Fruit fly (Drosophila melanogaster) whole organism, embryonic: Measurements from ENCODE around the gene CG15262.

Experiments
- BEAF-32 ChIP-seq: fragments of 200-800 bp; sonication (Bioruptor generic); optimal IDR thresholded peaks from 3 replicates; lab custom pipeline; 2017; ENCODE audit warnings: missing biosample characterization, missing genetic modification characterization, mild to moderate bottlenecking, moderate library complexity, missing genetic modification reagents
- CG10267 ChIP-seq: fragments of 200-800 bp; sonication (Bioruptor generic); optimal IDR thresholded peaks from 2 replicates; lab custom pipeline; 2018; ENCODE audit warnings: missing biosample characterization, mild to moderate bottlenecking, missing genetic modification characterization, moderate library complexity
- CG10274 ChIP-seq: fragments of 200-800 bp; sonication (Bioruptor generic); optimal IDR thresholded peaks from 3 replicates; lab custom pipeline; 2017; ENCODE audit warnings: missing biosample characterization, mild to moderate bottlenecking, missing genetic modification characterization
- CG10431 ChIP-seq: fragments of 200-800 bp; sonication (Bioruptor generic); optimal IDR thresholded peaks from 3 replicates; lab custom pipeline; 2018; ENCODE audit warnings: missing biosample characterization, mild to moderate bottlenecking, missing genetic modification characterization
- CG10979 ChIP-seq: fragments of 200-800 bp; sonication (Bioruptor generic); optimal IDR thresholded peaks from 2 replicates; lab custom pipeline; 2018; ENCODE audit warnings: missing biosample characterization, mild to moderate bottlenecking, missing genetic modification characterization, moderate library complexity
- CG12104 ChIP-seq: fragments of 200-800 bp; sonication (Bioruptor generic); optimal IDR thresholded peaks from 3 replicates; lab custom pipeline; 2016; ENCODE audit warnings: missing biosample characterization, missing genetic modification characterization
- CG14050 ChIP-seq: fragments of 200-800 bp; sonication (Bioruptor generic); IDR thresholded peaks from 3 replicates; pipeline ENCODE4 v1.3.6; 2022; ENCODE audit warnings: missing biosample characterization, missing genetic modification characterization
- CG14441 ChIP-seq: fragments of 200-800 bp; sonication (Bioruptor generic); IDR thresholded peaks from 2 replicates; pipeline ENCODE4 v1.3.6; 2022; ENCODE audit warnings: missing biosample characterization, missing genetic modification characterization
- CG14710 ChIP-seq: fragments of 200-800 bp; sonication (Bioruptor generic); optimal IDR thresholded peaks from 3 replicates; lab custom pipeline; 2019; ENCODE audit warnings: missing biosample characterization, mild to moderate bottlenecking, missing genetic modification characterization, moderate library complexity
- CG14965 ChIP-seq: fragments of 200-800 bp; sonication (Bioruptor generic); optimal IDR thresholded peaks from 2 replicates; lab custom pipeline; 2016; ENCODE audit warnings: missing biosample characterization, missing genetic modification characterization, borderline replicate concordance
- CG15011 ChIP-seq: fragments of 200-800 bp; sonication (Bioruptor generic); optimal IDR thresholded peaks from 3 replicates; lab custom pipeline; 2018; ENCODE audit warnings: missing biosample characterization, mild to moderate bottlenecking, missing genetic modification characterization
- CG15269 ChIP-seq: fragments of 200-800 bp; sonication (Bioruptor generic); optimal IDR thresholded peaks from 2 replicates; lab custom pipeline; 2018; ENCODE audit warnings: missing biosample characterization, mild to moderate bottlenecking, missing genetic modification characterization, moderate library complexity
- CG15696 ChIP-seq: fragments of 200-800 bp; sonication (Bioruptor generic); optimal IDR thresholded peaks from 2 replicates; lab custom pipeline; 2019; ENCODE audit warnings: missing biosample characterization, mild to moderate bottlenecking, missing genetic modification characterization, moderate library complexity
- CG17802 ChIP-seq: fragments of 200-800 bp; sonication (Bioruptor generic); optimal IDR thresholded peaks from 2 replicates; lab custom pipeline; 2018; ENCODE audit warnings: missing biosample characterization, mild to moderate bottlenecking, missing genetic modification characterization, moderate library complexity
- CG31388 ChIP-seq: fragments of 200-800 bp; sonication (Bioruptor generic); optimal IDR thresholded peaks from 2 replicates; lab custom pipeline; 2016; ENCODE audit warnings: missing biosample characterization, missing genetic modification characterization
- CG31441 ChIP-seq: fragments of 200-800 bp; sonication (Bioruptor generic); IDR thresholded peaks from 2 replicates; pipeline ENCODE4 v1.3.6; 2022; ENCODE audit warnings: missing biosample characterization, missing genetic modification characterization
- CG34376 ChIP-seq: fragments of 200-800 bp; sonication (Bioruptor generic); optimal IDR thresholded peaks from 2 replicates; lab custom pipeline; 2018; ENCODE audit warnings: missing biosample characterization, mild to moderate bottlenecking, missing genetic modification characterization
- CG42726 ChIP-seq: fragments of 200-800 bp; sonication (Bioruptor generic); IDR thresholded peaks from 2 replicates; pipeline ENCODE4 v1.3.6; 2022; ENCODE audit warnings: missing biosample characterization, missing genetic modification characterization; ENCODE audit not compliant: partially characterized antibody
- CG4360 ChIP-seq: fragments of 200-800 bp; sonication (Bioruptor generic); IDR thresholded peaks from 2 replicates; pipeline ENCODE4 v1.3.6; 2022; ENCODE audit warnings: missing biosample characterization, missing genetic modification characterization
- CG8388 ChIP-seq: fragments of 200-800 bp; sonication (Bioruptor generic); optimal IDR thresholded peaks from 2 replicates; lab custom pipeline; 2019; ENCODE audit warnings: missing biosample characterization, mild to moderate bottlenecking, missing genetic modification characterization, moderate library complexity
- D ChIP-seq, 2 experiments: fragments of 200-800 bp in 1 of 2; fragments of >200 bp in 1 of 2; sonication (Bioruptor generic) in 1 of 2; optimal IDR thresholded peaks; 2 replicates in 1 of 2; 3 replicates in 1 of 2; lab custom pipeline; 2017; ENCODE audit warnings: mild to moderate bottlenecking in 1 of 2, missing biosample characterization in 1 of 2, missing genetic modification characterization in 1 of 2, missing genetic modification reagents in 1 of 2
- Ets65A ChIP-seq: fragments of 200-800 bp; sonication (Bioruptor generic); peaks from one replicate; lab custom pipeline; 2016; ENCODE audit warnings: missing biosample characterization, missing genetic modification characterization
- Fer3 ChIP-seq: fragments of 200-800 bp; sonication (Bioruptor generic); optimal IDR thresholded peaks from 2 replicates; lab custom pipeline; 2018; ENCODE audit warnings: missing biosample characterization, mild to moderate bottlenecking, missing genetic modification characterization, moderate library complexity
- Hey ChIP-seq: fragments of 200-800 bp; sonication (Bioruptor generic); optimal IDR thresholded peaks from 3 replicates; lab custom pipeline; 2018; ENCODE audit warnings: missing biosample characterization, mild to moderate bottlenecking, missing genetic modification characterization
- Hr3 ChIP-seq: fragments of 200-800 bp; sonication (Bioruptor generic); optimal IDR thresholded peaks from 3 replicates; lab custom pipeline; 2016; ENCODE audit warnings: missing biosample characterization, missing genetic modification characterization
- Xbp1 ChIP-seq: fragments of 200-800 bp; sonication (Bioruptor generic); optimal IDR thresholded peaks from 3 replicates; lab custom pipeline; 2016; ENCODE audit warnings: missing biosample characterization, mild to moderate bottlenecking, missing genetic modification characterization
- ac ChIP-seq: fragments of 200-800 bp; sonication (Bioruptor generic); optimal IDR thresholded peaks from 3 replicates; lab custom pipeline; 2017; ENCODE audit warnings: missing biosample characterization, mild to moderate bottlenecking, missing genetic modification characterization
- az2 ChIP-seq: fragments of 200-800 bp; sonication (Bioruptor generic); optimal IDR thresholded peaks from 3 replicates; lab custom pipeline; 2016; ENCODE audit warnings: missing biosample characterization, missing genetic modification characterization
- chm ChIP-seq: fragments of 200-800 bp; sonication (Bioruptor generic); IDR thresholded peaks from 2 replicates; pipeline ENCODE4 v1.3.6; 2022; ENCODE audit warnings: missing biosample characterization, missing genetic modification characterization
- crc ChIP-seq: fragments of 200-800 bp; sonication (Bioruptor generic); optimal IDR thresholded peaks from 2 replicates; lab custom pipeline; 2016; ENCODE audit warnings: missing biosample characterization, missing genetic modification characterization
- dati ChIP-seq: fragments of 200-800 bp; sonication (Bioruptor generic); IDR thresholded peaks from 2 replicates; pipeline ENCODE4 v1.3.6; 2022; ENCODE audit warnings: missing biosample characterization, missing genetic modification characterization
- disco-r ChIP-seq: fragments of 200-800 bp; sonication (Bioruptor generic); optimal IDR thresholded peaks from 2 replicates; lab custom pipeline; 2016; ENCODE audit warnings: missing biosample characterization, missing genetic modification characterization
- dmrt11E ChIP-seq: fragments of 200-800 bp; sonication (Bioruptor generic); optimal IDR thresholded peaks from 3 replicates; lab custom pipeline; 2018; ENCODE audit warnings: missing biosample characterization, mild to moderate bottlenecking, missing genetic modification characterization, moderate library complexity
- dpn ChIP-seq, 2 experiments: fragments of 200-800 bp; sonication (Bioruptor generic); optimal IDR thresholded peaks; 3 replicates each; lab custom pipeline; 2016; ENCODE audit warnings: missing biosample characterization in 2 of 2, missing genetic modification characterization in 2 of 2
- gce ChIP-seq: fragments of 200-800 bp; sonication (Bioruptor generic); IDR thresholded peaks from 3 replicates; pipeline ENCODE4 v1.3.6; 2022; ENCODE audit warnings: missing biosample characterization, missing genetic modification characterization
- insv ChIP-seq, 2 experiments: fragments of 200-800 bp; sonication (Bioruptor generic); optimal IDR thresholded peaks; 3 replicates each; lab custom pipeline; 2016 to 2018; ENCODE audit warnings: missing biosample characterization in 2 of 2, missing genetic modification characterization in 2 of 2
- kah ChIP-seq: fragments of 200-800 bp; sonication (Bioruptor generic); optimal IDR thresholded peaks from 2 replicates; lab custom pipeline; 2018; ENCODE audit warnings: missing biosample characterization, mild to moderate bottlenecking, missing genetic modification characterization
- ken ChIP-seq: fragments of 200-800 bp; sonication (Bioruptor generic); IDR thresholded peaks from 3 replicates; pipeline ENCODE4 v1.3.6; 2022; ENCODE audit warnings: missing biosample characterization, missing genetic modification characterization
- knrl ChIP-seq: fragments of 200-800 bp; sonication (Bioruptor generic); IDR thresholded peaks from 3 replicates; pipeline ENCODE4 v1.3.6; 2022; ENCODE audit warnings: missing biosample characterization, missing genetic modification characterization; ENCODE audit not compliant: partially characterized antibody
- lola ChIP-seq, 3 experiments: fragments of >200 bp in 2 of 3; fragments of 200-800 bp in 1 of 3; sonication (Bioruptor generic) in 1 of 3; optimal IDR thresholded peaks; 2 replicates each; lab custom pipeline; 2017 to 2019; ENCODE audit warnings: missing biosample characterization in 3 of 3, missing genetic modification characterization in 3 of 3, mild to moderate bottlenecking in 1 of 3, moderate library complexity in 1 of 3
- maf-S ChIP-seq: fragments of 200-800 bp; sonication (Bioruptor generic); optimal IDR thresholded peaks from 2 replicates; lab custom pipeline; 2016; ENCODE audit warnings: missing biosample characterization, missing genetic modification characterization
- nerfin-1 ChIP-seq: fragments of 200-800 bp; sonication (Bioruptor generic); optimal IDR thresholded peaks from 3 replicates; lab custom pipeline; 2019; ENCODE audit warnings: missing biosample characterization, mild to moderate bottlenecking, missing genetic modification characterization, moderate library complexity
- pita ChIP-seq: fragments of 200-800 bp; sonication (Bioruptor generic); optimal IDR thresholded peaks from 2 replicates; lab custom pipeline; 2017; ENCODE audit warnings: missing biosample characterization, mild to moderate bottlenecking, missing genetic modification characterization
- pzg ChIP-seq: fragments of 200-800 bp; sonication (Bioruptor generic); optimal IDR thresholded peaks from 3 replicates; lab custom pipeline; 2018; ENCODE audit warnings: missing biosample characterization, mild to moderate bottlenecking, missing genetic modification characterization, moderate library complexity
- sens ChIP-seq: fragments of 200-800 bp; sonication (Bioruptor generic); peaks from one replicate; lab custom pipeline; 2016; ENCODE audit warnings: missing biosample characterization, missing genetic modification characterization
- stwl ChIP-seq: fragments of 200-800 bp; sonication (Bioruptor generic); optimal IDR thresholded peaks from 3 replicates; lab custom pipeline; 2018; ENCODE audit warnings: missing biosample characterization, mild to moderate bottlenecking, missing genetic modification characterization, moderate library complexity
- toy ChIP-seq: fragments of 200-800 bp; sonication (Bioruptor generic); IDR thresholded peaks from 2 replicates; pipeline ENCODE4 v1.3.6; 2022; ENCODE audit warnings: missing biosample characterization, missing genetic modification characterization
- unpg ChIP-seq: fragments of 200-800 bp; sonication (Bioruptor generic); optimal IDR thresholded peaks from 3 replicates; lab custom pipeline; 2018; ENCODE audit warnings: missing biosample characterization, mild to moderate bottlenecking, missing genetic modification characterization, moderate library complexity
- zf30C ChIP-seq: fragments of 200-800 bp; sonication (Bioruptor generic); optimal IDR thresholded peaks from 3 replicates; lab custom pipeline; 2018; ENCODE audit warnings: missing biosample characterization, mild to moderate bottlenecking, missing genetic modification characterization

Gene CG15262

dm6 chr2L:15306802-15307201, 9.2 kb downstream of the CG15262 start:
- peak; percentile 85 to 92 for TF ChIP-seq insv (GFP tag; optimal IDR thresholded peaks at IDR 0.05; lab: Kevin White, UChicago)
- no peak for TF ChIP-seq dati
- peak; percentile 2 for TF ChIP-seq pita (GFP tag; lab: Kevin White, UChicago)
- no peak for TF ChIP-seq CG12104 (GFP tag; lab: Kevin White, UChicago)
- peak; percentile 2 for TF ChIP-seq stwl (tag; lab: Kevin White, UChicago)
- no peak for TF ChIP-seq CG8388
- TF ChIP-seq sens (GFP tag; lab: Kevin White, UChicago): peak; percentile 37
- TF ChIP-seq BEAF-32: peak; percentile 8

DNA sequence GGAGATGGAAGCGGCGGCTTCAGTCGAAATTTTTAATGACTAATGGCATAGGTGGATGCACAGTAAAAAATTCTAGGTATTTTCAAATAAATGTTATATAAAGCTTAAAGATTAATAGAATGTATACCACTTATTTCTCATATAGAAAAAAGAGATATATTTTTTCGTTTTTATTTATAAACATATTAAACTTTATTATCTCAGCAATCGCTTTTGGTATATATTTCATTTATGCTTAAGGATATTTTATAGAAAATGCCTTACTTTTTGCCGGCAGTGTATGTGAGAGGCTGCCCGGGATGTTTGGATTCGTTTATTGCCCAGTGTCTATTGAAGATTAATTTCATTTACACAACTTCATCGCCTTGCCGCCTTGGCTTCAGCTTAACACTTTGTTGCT, 17.3 kb downstream of the CG15262 start:
- no peak for TF ChIP-seq Fer3
- TF ChIP-seq CG17802: no peak
- no peak for TF ChIP-seq knrl (GFP tag; lab: Robert Waterston, UW)
- no peak for TF ChIP-seq toy (GFP tag; lab: Robert Waterston, UW)
- 0 out of 2 replicates have a peak, but pooled peaks have one; percentile 17 for TF ChIP-seq CG31441 (GFP tag; lab: Robert Waterston, UW)
- no peak for TF ChIP-seq chm (GFP tag; lab: Robert Waterston, UW)
- no peak for TF ChIP-seq az2 (GFP tag; lab: Kevin White, UChicago)
- no peak for TF ChIP-seq Xbp1 (GFP tag; lab: Kevin White, UChicago)
- no peak for TF ChIP-seq unpg (GFP tag; lab: Kevin White, UChicago)
- TF ChIP-seq Ets65A (GFP tag; lab: Kevin White, UChicago): no peak
- peak; percentile 40 for TF ChIP-seq CG8388
- no peak for TF ChIP-seq ac (GFP tag; lab: Kevin White, UChicago)
- no peak for TF ChIP-seq crc
- TF ChIP-seq CG15696: peak; percentile 8
- TF ChIP-seq CG15269: no peak
- no peak for TF ChIP-seq CG42726 (GFP tag; lab: Robert Waterston, UW)
- TF ChIP-seq sens (GFP tag; lab: Kevin White, UChicago): peak; percentile 43
- TF ChIP-seq gce (GFP tag; lab: Robert Waterston, UW): no peak
- TF ChIP-seq disco-r (GFP tag; lab: Kevin White, UChicago): no peak
- no peak for TF ChIP-seq CG14441 (GFP tag; lab: Robert Waterston, UW)
- peak; percentile 24 for TF ChIP-seq CG10267
- no peak for TF ChIP-seq Hr3 (GFP tag; lab: Kevin White, UChicago)
- TF ChIP-seq CG4360 (GFP tag; lab: Robert Waterston, UW): no peak
- peak; percentile 39 for TF ChIP-seq CG10979 (tag; lab: Kevin White, UChicago)
- no peak for TF ChIP-seq CG15011 (GFP tag; lab: Kevin White, UChicago)
- TF ChIP-seq ken: no peak
- no peak for TF ChIP-seq D (optimal IDR thresholded peaks at IDR 0.05; lab: Kevin White, UChicago)
- no peak for TF ChIP-seq D (GFP tag; optimal IDR thresholded peaks at IDR 0.05; lab: Kevin White, UChicago)
- TF ChIP-seq CG14710 (tag; lab: Kevin White, UChicago): peak; percentile 9
- TF ChIP-seq zf30C (GFP tag; lab: Kevin White, UChicago): peak; percentile 35
- TF ChIP-seq nerfin-1 (tag; lab: Kevin White, UChicago): no peak
- no peak for TF ChIP-seq CG14965 (GFP tag; lab: Kevin White, UChicago)
- TF ChIP-seq CG10431: no peak
- no peak for TF ChIP-seq kah (GFP tag; lab: Kevin White, UChicago)
- no peak for TF ChIP-seq CG31388 (GFP tag; lab: Kevin White, UChicago)
- TF ChIP-seq maf-S (GFP tag; lab: Kevin White, UChicago): no peak
- TF ChIP-seq dmrt11E (tag; lab: Kevin White, UChicago): peak; percentile 55
- TF ChIP-seq Hey (tag; lab: Kevin White, UChicago): no peak
- no peak for TF ChIP-seq CG34376 (GFP tag; lab: Kevin White, UChicago)
- no peak for TF ChIP-seq CG10274 (GFP tag; lab: Kevin White, UChicago)
- no peak for TF ChIP-seq CG14050
- TF ChIP-seq lola (GFP tag; optimal IDR thresholded peaks at IDR 0.05; lab: Kevin White, UChicago): peak in 1 of 3 experiments; percentile 44
- TF ChIP-seq dpn (GFP tag; optimal IDR thresholded peaks at IDR 0.05; lab: Kevin White, UChicago): no peak
- no peak for TF ChIP-seq pzg (GFP tag; lab: Kevin White, UChicago)
